Worm (Caenorhabditis elegans) whole organism, L2 larva: ENCODE results near the gene ZK218.5.

ENCODE experiments used
- F13H6.1 ChIP-seq: sonication (generic microtip); optimal IDR thresholded peaks from 2 replicates; lab custom pipeline; 2016; ENCODE audit warnings: missing genetic modification characterization, missing compliant biosample characterization
- lin-39 ChIP-seq: fragments of 150-350 bp; optimal IDR thresholded peaks from 2 replicates; lab custom pipeline; 2014; ENCODE audit warnings: missing biosample characterization, missing genetic modification reagents, missing genetic modification characterization
- mdl-1 ChIP-seq, 2 experiments: fragments of 150-350 bp in 1 of 2; sonication (generic microtip) in 1 of 2; optimal IDR thresholded peaks; 2 replicates each; lab custom pipeline; 2017; ENCODE audit warnings: missing biosample characterization in 2 of 2, missing genetic modification characterization in 2 of 2
- nhr-10 ChIP-seq: sonication (generic microtip); optimal IDR thresholded peaks from 2 replicates; lab custom pipeline; 2017; ENCODE audit warnings: missing biosample characterization, missing genetic modification characterization
- nhr-237 ChIP-seq: fragments of 150-350 bp; optimal IDR thresholded peaks from 2 replicates; lab custom pipeline; 2014; ENCODE audit warnings: missing biosample characterization, missing genetic modification characterization
- nhr-25 ChIP-seq: fragments of 150-350 bp; sonication (generic microtip); optimal IDR thresholded peaks from 3 replicates; lab custom pipeline; 2014; ENCODE audit warnings: missing biosample characterization, missing genetic modification characterization
- skn-1 ChIP-seq: sonication (generic microtip); optimal IDR thresholded peaks from 2 replicates; lab custom pipeline; 2017; ENCODE audit warnings: missing biosample characterization, missing genetic modification characterization

DNA sequence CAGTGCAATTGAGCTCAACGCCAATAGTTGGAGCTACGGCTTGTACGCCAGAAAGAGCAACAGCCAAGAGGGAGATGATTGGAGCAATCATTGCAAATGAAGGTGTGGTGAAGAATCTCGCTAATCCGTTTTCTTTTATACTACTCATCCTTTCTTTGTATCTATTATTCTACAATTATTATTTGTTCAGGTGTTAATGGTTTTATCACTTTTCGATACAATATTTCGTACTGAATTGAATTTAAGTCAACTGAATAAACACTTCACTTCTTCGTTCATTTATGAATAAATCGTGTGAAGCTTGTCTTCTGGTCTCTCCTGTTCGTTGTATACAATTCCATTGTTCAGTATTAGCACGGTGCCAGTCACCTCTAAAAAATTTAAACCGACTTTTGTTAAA lies 7.4 kb downstream of the ZK218.5 start, which contains the start of gene ZK218.11:
- TF ChIP-seq mdl-1 (tag; optimal IDR thresholded peaks at IDR 0.05; lab: Kevin White, UChicago) (no peak), nhr-25 (tag; lab: Kevin White, UChicago) (no peak), nhr-10 (no peak), nhr-237 (tag; lab: Kevin White, UChicago) (no peak), skn-1 (tag; lab: Kevin White, UChicago) (no peak), F13H6.1 (tag; lab: Kevin White, UChicago) (no peak), lin-39 (tag; lab: Kevin White, UChicago) (no peak)
